Worm (Caenorhabditis elegans) whole organism, L4 larva: ENCODE data around the gene nas-11.

Experiments
- aha-1 ChIP-seq: fragments of 150-350 bp; peaks from one replicate; lab custom pipeline; 2014; ENCODE audit warnings: missing biosample characterization, missing genetic modification characterization
- aly-2 ChIP-seq: sonication (generic microtip); optimal IDR thresholded peaks from 2 replicates; lab custom pipeline; 2018; ENCODE audit warnings: missing biosample characterization, missing genetic modification characterization
- ama-1 ChIP-seq: fragments of 150-350 bp; optimal IDR thresholded peaks from 2 replicates; lab custom pipeline; 2014; ENCODE audit warnings: inconsistent platforms, mixed read lengths
- dpl-1 ChIP-seq: fragments of 150-350 bp; optimal IDR thresholded peaks from 2 replicates; lab custom pipeline; 2014; ENCODE audit warnings: missing biosample characterization, missing genetic modification reagents, missing genetic modification characterization
- fkh-10 ChIP-seq: fragments of 150-350 bp; optimal IDR thresholded peaks from 2 replicates; lab custom pipeline; 2014; ENCODE audit warnings: missing biosample characterization, missing genetic modification reagents, missing genetic modification characterization
- jun-1 ChIP-seq: fragments of 150-350 bp; optimal IDR thresholded peaks from 2 replicates; lab custom pipeline; 2014; ENCODE audit warnings: missing biosample characterization, missing genetic modification reagents, missing genetic modification characterization
- lin-15B ChIP-seq: fragments of 150-350 bp; sonication (generic microtip); optimal IDR thresholded peaks from 3 replicates; lab custom pipeline; 2014; ENCODE audit warnings: missing biosample characterization, missing genetic modification characterization
- madf-9 ChIP-seq: fragments of 200-800 bp; sonication (Bioruptor generic); conservative IDR thresholded peaks from 2 replicates; pipeline ENCODE4 v1.3.6; 2022; ENCODE audit warnings: missing genetic modification reagents, missing genetic modification characterization, missing compliant biosample characterization
- nhr-11 ChIP-seq: fragments of 150-350 bp; optimal IDR thresholded peaks from 2 replicates; lab custom pipeline; 2014; ENCODE audit warnings: missing biosample characterization, missing genetic modification characterization
- nhr-76 ChIP-seq: fragments of 150-350 bp; optimal IDR thresholded peaks from 2 replicates; lab custom pipeline; 2014; ENCODE audit warnings: missing biosample characterization, missing genetic modification characterization
- zfp-3 ChIP-seq: fragments of 200-800 bp; sonication (Bioruptor generic); conservative IDR thresholded peaks from 2 replicates; pipeline ENCODE4 v1.3.6; 2022; ENCODE audit warnings: missing genetic modification reagents, missing genetic modification characterization, missing compliant biosample characterization
- ztf-7 ChIP-seq: fragments of 150-350 bp; optimal IDR thresholded peaks from 2 replicates; lab custom pipeline; 2014; ENCODE audit warnings: missing biosample characterization, missing genetic modification characterization

ce11 chrX:6669366-6669765 is 44.0 kb upstream of the nas-11 start:
- no peak for TF ChIP-seq jun-1 (tag; lab: Kevin White, UChicago)
- TF ChIP-seq dpl-1 (GFP tag; lab: Kevin White, UChicago) = no peak
- TF ChIP-seq lin-15B (tag; lab: Kevin White, UChicago) = no peak
- no peak for TF ChIP-seq zfp-3 (GFP tag; lab: Robert Waterston, UW)
- TF ChIP-seq nhr-11 (tag; lab: Kevin White, UChicago) = no peak
- TF ChIP-seq ama-1 (lab: Kevin White, UChicago) = no peak
- TF ChIP-seq ztf-7 (tag; lab: Kevin White, UChicago) = no peak
- TF ChIP-seq aly-2 (tag; lab: Kevin White, UChicago) = no peak
- no peak for TF ChIP-seq aha-1 (tag; lab: Kevin White, UChicago)
- TF ChIP-seq fkh-10 (GFP tag; lab: Kevin White, UChicago) = no peak
- TF ChIP-seq nhr-76 = no peak
- no peak for TF ChIP-seq madf-9 (GFP tag; lab: Robert Waterston, UW)
